Worm (Caenorhabditis elegans) whole organism, L1 larva: ENCODE data around the gene inpp-1.

Experiments used
- aha-1 ChIP-seq: fragments of 150-350 bp; optimal IDR thresholded peaks from 2 replicates; lab custom pipeline; 2014; ENCODE audit warnings: missing biosample characterization, missing genetic modification characterization
- dpl-1 ChIP-seq, 3 experiments: fragments of 150-350 bp in 2 of 3; sonication (generic microtip) in 1 of 3; optimal IDR thresholded peaks; 2 replicates each; lab custom pipeline; 2014 to 2017; ENCODE audit warnings: missing biosample characterization in 3 of 3, missing genetic modification characterization in 3 of 3, missing genetic modification reagents in 3 of 3
- egl-27 ChIP-seq, 2 experiments: fragments of 150-350 bp in 1 of 2; sonication (generic microtip); optimal IDR thresholded peaks; 3 replicates each; lab custom pipeline; 2017 to 2018; ENCODE audit warnings: missing biosample characterization in 2 of 2, missing genetic modification characterization in 2 of 2, missing genetic modification reagents in 2 of 2
- elt-2 ChIP-seq: sonication (generic microtip); optimal IDR thresholded peaks from 2 replicates; lab custom pipeline; 2016; ENCODE audit warnings: missing genetic modification characterization, mild to moderate bottlenecking, inconsistent platforms, missing compliant biosample characterization, missing genetic modification reagents
- lin-13 ChIP-seq: fragments of 150-350 bp; optimal IDR thresholded peaks from 2 replicates; lab custom pipeline; 2014; ENCODE audit warnings: missing biosample characterization, missing genetic modification reagents, missing genetic modification characterization
- lin-15B ChIP-seq: fragments of 150-350 bp; sonication (generic microtip); optimal IDR thresholded peaks from 3 replicates; lab custom pipeline; 2014; ENCODE audit warnings: missing biosample characterization, missing genetic modification characterization
- lin-39 ChIP-seq: fragments of 150-350 bp; optimal IDR thresholded peaks from 2 replicates; lab custom pipeline; 2014; ENCODE audit warnings: missing biosample characterization, missing genetic modification reagents, missing genetic modification characterization
- lsy-2 ChIP-seq, 2 experiments: fragments of 150-350 bp; optimal IDR thresholded peaks; 2 replicates each; lab custom pipeline; 2014; ENCODE audit warnings: missing biosample characterization in 2 of 2, missing genetic modification characterization in 2 of 2
- nhr-11 ChIP-seq: fragments of 150-350 bp; optimal IDR thresholded peaks from 2 replicates; lab custom pipeline; 2014; ENCODE audit warnings: missing biosample characterization, missing genetic modification characterization
- nhr-237 ChIP-seq: fragments of 150-350 bp; optimal IDR thresholded peaks from 2 replicates; lab custom pipeline; 2014; ENCODE audit warnings: missing biosample characterization, missing genetic modification characterization
- nhr-28 ChIP-seq: fragments of 150-350 bp; optimal IDR thresholded peaks from 2 replicates; lab custom pipeline; 2014; ENCODE audit warnings: missing biosample characterization, missing genetic modification characterization
- xbp-1 ChIP-seq: sonication (generic microtip); optimal IDR thresholded peaks from 2 replicates; lab custom pipeline; 2016; ENCODE audit warnings: missing genetic modification characterization, missing compliant biosample characterization
- zag-1 ChIP-seq: fragments of 150-350 bp; optimal IDR thresholded peaks from 2 replicates; lab custom pipeline; 2014; ENCODE audit warnings: missing biosample characterization, missing genetic modification characterization
- ztf-4 ChIP-seq: fragments of 150-350 bp; optimal IDR thresholded peaks from 2 replicates; lab custom pipeline; 2014; ENCODE audit warnings: missing biosample characterization, missing genetic modification characterization

DNA sequence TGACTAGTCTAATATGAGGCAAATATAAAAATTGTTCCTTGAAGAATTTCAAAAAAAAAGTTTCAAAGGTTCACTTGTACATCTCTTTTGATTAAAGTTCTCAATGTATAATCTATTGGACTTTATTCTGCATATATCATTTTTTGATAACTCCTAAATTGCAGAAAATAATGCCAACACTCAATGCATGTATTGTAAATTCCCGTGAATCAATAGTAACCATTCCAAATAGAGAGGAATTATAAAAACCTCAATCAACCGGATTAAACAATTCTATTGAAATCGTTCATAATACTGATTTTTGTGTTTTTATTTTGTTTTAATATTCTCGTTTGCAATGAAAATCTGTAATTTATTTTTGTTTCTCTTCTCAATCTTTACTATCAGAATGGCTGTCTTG is 8.7 kb downstream of the inpp-1 start, which contains the start of gene T25B9.12:
- TF ChIP-seq lsy-2 (tag; optimal IDR thresholded peaks at IDR 0.05; lab: Kevin White, UChicago), result no peak
- no peak for TF ChIP-seq lin-13 (GFP tag; lab: Kevin White, UChicago)
- no peak for TF ChIP-seq xbp-1 (tag; lab: Kevin White, UChicago)
- TF ChIP-seq nhr-11, result no peak
- no peak for TF ChIP-seq ztf-4 (tag; lab: Kevin White, UChicago)
- no peak for TF ChIP-seq aha-1 (tag; lab: Kevin White, UChicago)
- no peak for TF ChIP-seq lin-15B (tag; lab: Kevin White, UChicago)
- no peak for TF ChIP-seq lin-39 (tag; lab: Kevin White, UChicago)
- no peak for TF ChIP-seq nhr-28
- TF ChIP-seq elt-2 (tag; lab: Kevin White, UChicago), result no peak
- no peak for TF ChIP-seq egl-27 (tag; optimal IDR thresholded peaks at IDR 0.05; lab: Kevin White, UChicago)
- no peak for TF ChIP-seq dpl-1 (GFP tag; optimal IDR thresholded peaks at IDR 0.05; lab: Kevin White, UChicago)
- TF ChIP-seq nhr-237, result no peak
- TF ChIP-seq zag-1, result no peak
